Fruit fly (Drosophila melanogaster) whole organism, embryonic: ENCODE data around the gene CG34008.
A peak's percentile ranks its signal among the peaks of the same experiment; 100 is the strongest.

Experiments used
- CG11456 ChIP-seq: fragments of 200-800 bp; sonication (Bioruptor generic); IDR thresholded peaks from 3 replicates; pipeline ENCODE4 v1.3.6; 2022; ENCODE audit warnings: missing biosample characterization, missing genetic modification characterization
- CG13894 ChIP-seq: fragments of 200-800 bp; sonication (Bioruptor generic); optimal IDR thresholded peaks from 3 replicates; lab custom pipeline; 2018; ENCODE audit warnings: missing biosample characterization, mild to moderate bottlenecking, missing genetic modification characterization, moderate library complexity
- CG15479 ChIP-seq: fragments of 200-800 bp; sonication (Bioruptor generic); optimal IDR thresholded peaks from 3 replicates; lab custom pipeline; 2019; ENCODE audit warnings: missing biosample characterization, mild to moderate bottlenecking, missing genetic modification characterization, moderate library complexity
- CG2712 ChIP-seq: fragments of 200-800 bp; optimal IDR thresholded peaks from 3 replicates; lab custom pipeline; 2019; ENCODE audit warnings: missing biosample characterization, mild to moderate bottlenecking, missing genetic modification characterization, moderate library complexity
- CG30431 ChIP-seq: fragments of 200-800 bp; sonication (Bioruptor generic); optimal IDR thresholded peaks from 2 replicates; lab custom pipeline; 2017; ENCODE audit warnings: missing biosample characterization, missing genetic modification characterization
- CG32532 ChIP-seq: fragments of 200-800 bp; sonication (Bioruptor generic); IDR thresholded peaks from 2 replicates; pipeline ENCODE4 v1.3.6; 2022; ENCODE audit warnings: missing biosample characterization, missing genetic modification characterization
- CG32767 ChIP-seq: fragments of 200-800 bp; sonication (Bioruptor generic); IDR thresholded peaks from 2 replicates; pipeline ENCODE4 v1.3.6; 2022; ENCODE audit warnings: missing biosample characterization, missing genetic modification characterization
- CG4360 ChIP-seq: fragments of 200-800 bp; sonication (Bioruptor generic); IDR thresholded peaks from 2 replicates; pipeline ENCODE4 v1.3.6; 2022; ENCODE audit warnings: missing biosample characterization, missing genetic modification characterization
- CG4730 ChIP-seq: fragments of 200-800 bp; sonication (Bioruptor generic); IDR thresholded peaks from 2 replicates; pipeline ENCODE4 v1.3.6; 2022; ENCODE audit warnings: missing biosample characterization, missing genetic modification characterization
- CG8089 ChIP-seq: fragments of 200-800 bp; sonication (Bioruptor generic); optimal IDR thresholded peaks from 3 replicates; lab custom pipeline; 2016; ENCODE audit warnings: missing biosample characterization, missing genetic modification characterization
- CG8290 ChIP-seq, 3 experiments: fragments of 200-800 bp; sonication (Bioruptor generic); optimal IDR thresholded peaks; 2 replicates each; lab custom pipeline; 2016 to 2019; ENCODE audit warnings: missing biosample characterization in 3 of 3, missing genetic modification characterization in 3 of 3, mild to moderate bottlenecking in 2 of 3, moderate library complexity in 1 of 3
- CoRest ChIP-seq: fragments of 200-800 bp; sonication (Bioruptor generic); optimal IDR thresholded peaks from 3 replicates; lab custom pipeline; 2018; ENCODE audit warnings: missing biosample characterization, mild to moderate bottlenecking, missing genetic modification characterization, moderate library complexity
- Ets65A ChIP-seq: fragments of 200-800 bp; sonication (Bioruptor generic); peaks from one replicate; lab custom pipeline; 2016; ENCODE audit warnings: missing biosample characterization, missing genetic modification characterization
- Hey ChIP-seq: fragments of 200-800 bp; sonication (Bioruptor generic); optimal IDR thresholded peaks from 3 replicates; lab custom pipeline; 2018; ENCODE audit warnings: missing biosample characterization, mild to moderate bottlenecking, missing genetic modification characterization
- Lpt ChIP-seq: fragments of >200 bp; optimal IDR thresholded peaks from 2 replicates; lab custom pipeline; 2018; ENCODE audit warnings: missing biosample characterization, missing genetic modification characterization
- Med ChIP-seq: fragments of 200-800 bp; sonication (Bioruptor generic); peaks from one replicate; lab custom pipeline; 2016; ENCODE audit warnings: missing biosample characterization, missing genetic modification characterization, mild to moderate bottlenecking, inconsistent platforms, moderate library complexity
- Pdp1 ChIP-seq, 2 experiments: fragments of 200-800 bp; sonication (Bioruptor generic); optimal IDR thresholded peaks; 3 replicates each; lab custom pipeline; 2016; ENCODE audit warnings: missing biosample characterization in 2 of 2, missing genetic modification characterization in 2 of 2, mild to moderate bottlenecking in 1 of 2, moderate library complexity in 1 of 2
- abd-A ChIP-seq: fragments of 200-800 bp; sonication (Bioruptor generic); optimal IDR thresholded peaks from 3 replicates; lab custom pipeline; 2019; ENCODE audit warnings: missing biosample characterization, mild to moderate bottlenecking, missing genetic modification characterization, moderate library complexity
- al ChIP-seq: fragments of 200-800 bp; sonication (Bioruptor generic); IDR thresholded peaks from 2 replicates; pipeline ENCODE4 v1.3.6; 2022; ENCODE audit warnings: missing biosample characterization, missing genetic modification characterization
- chm ChIP-seq: fragments of 200-800 bp; sonication (Bioruptor generic); IDR thresholded peaks from 2 replicates; pipeline ENCODE4 v1.3.6; 2022; ENCODE audit warnings: missing biosample characterization, missing genetic modification characterization
- dysf ChIP-seq: fragments of 200-800 bp; sonication (Bioruptor generic); IDR thresholded peaks from 3 replicates; pipeline ENCODE4 v1.3.6; 2022; ENCODE audit warnings: missing biosample characterization, missing genetic modification characterization
- exex ChIP-seq: fragments of 200-800 bp; sonication (Bioruptor generic); optimal IDR thresholded peaks from 4 replicates; lab custom pipeline; 2018; ENCODE audit warnings: missing biosample characterization, mild to moderate bottlenecking, missing genetic modification characterization, moderate library complexity
- grn ChIP-seq: fragments of 200-800 bp; sonication (Bioruptor generic); optimal IDR thresholded peaks from 3 replicates; lab custom pipeline; 2017; ENCODE audit warnings: missing biosample characterization, missing genetic modification characterization
- jing ChIP-seq: fragments of 200-800 bp; sonication (Bioruptor generic); optimal IDR thresholded peaks from 2 replicates; lab custom pipeline; 2018; ENCODE audit warnings: missing biosample characterization, mild to moderate bottlenecking, missing genetic modification characterization
- klu ChIP-seq: fragments of 200-800 bp; sonication (Bioruptor generic); IDR thresholded peaks from 2 replicates; pipeline ENCODE4 v1.3.6; 2022; ENCODE audit warnings: missing biosample characterization, missing genetic modification characterization
- lov ChIP-seq, 2 experiments: fragments of 200-800 bp in 1 of 2; fragments of >200 bp in 1 of 2; sonication (Bioruptor generic) in 1 of 2; IDR thresholded peaks in 1 of 2; optimal IDR thresholded peaks in 1 of 2; 2 replicates in 1 of 2; 3 replicates in 1 of 2; pipeline versions ENCODE4 v1.3.6 to Lab custom; 2017 to 2022; ENCODE audit warnings: missing biosample characterization in 1 of 2, missing genetic modification characterization in 1 of 2
- oc ChIP-seq: fragments of 200-800 bp; sonication (Bioruptor generic); optimal IDR thresholded peaks from 2 replicates; lab custom pipeline; 2018; ENCODE audit warnings: missing biosample characterization, mild to moderate bottlenecking, missing genetic modification characterization, moderate library complexity
- schlank ChIP-seq: fragments of 200-800 bp; sonication (Bioruptor generic); optimal IDR thresholded peaks from 2 replicates; lab custom pipeline; 2018; ENCODE audit warnings: missing biosample characterization, mild to moderate bottlenecking, missing genetic modification characterization
- sug ChIP-seq: fragments of 200-800 bp; optimal IDR thresholded peaks from 2 replicates; lab custom pipeline; 2019; ENCODE audit warnings: missing biosample characterization, mild to moderate bottlenecking, missing genetic modification characterization, moderate library complexity
- tll ChIP-seq, 2 experiments: fragments of 200-800 bp in 1 of 2; fragments of >200 bp in 1 of 2; sonication (Bioruptor generic) in 1 of 2; optimal IDR thresholded peaks; 2 replicates each; lab custom pipeline; 2017 to 2019; ENCODE audit warnings: missing biosample characterization in 2 of 2, missing genetic modification characterization in 2 of 2, mild to moderate bottlenecking in 1 of 2, moderate library complexity in 1 of 2

Gene CG34008

dm6 chr3R:20604078-20604477 is 22.8 kb upstream of the CG34008 start (continued):
- TF ChIP-seq CG8290 (GFP tag; optimal IDR thresholded peaks at IDR 0.05; lab: Kevin White, UChicago) (no peak), CG8290 (tag; optimal IDR thresholded peaks at IDR 0.05; lab: Kevin White, UChicago) (peak in 1 of 2 experiments; percentile 46), chm (GFP tag; lab: Robert Waterston, UW) (0 out of 2 replicates have a peak, but pooled peaks have one; percentile 29), Pdp1 (GFP tag; optimal IDR thresholded peaks at IDR 0.05; lab: Kevin White, UChicago) (peak in 1 of 2 experiments; percentile 10), Med (peak; percentile 79), CG2712 (tag; lab: Kevin White, UChicago) (no peak), klu (GFP tag; lab: Robert Waterston, UW) (no peak), CG11456 (0 out of 3 replicates have a peak, but pooled peaks have one; percentile 7), CG32532 (peak; percentile 24; the same call in 1 of the 2 replicates)

dm6 chr3R:20602599-20602998 is 21.3 kb upstream of the CG34008 start:
- TF ChIP-seq grn (peak; percentile 40), Hey (tag; lab: Kevin White, UChicago) (peak; percentile 30), CG4360 (GFP tag; lab: Robert Waterston, UW) (no peak), CoRest (tag; lab: Kevin White, UChicago) (no peak), al (GFP tag; lab: Robert Waterston, UW) (no peak), sug (tag; lab: Kevin White, UChicago) (peak; percentile 24), CG8089 (GFP tag; lab: Kevin White, UChicago) (no peak), exex (tag; lab: Kevin White, UChicago) (peak; percentile 92), Lpt (no peak), CG30431 (GFP tag; lab: Kevin White, UChicago) (no peak)

- TF ChIP-seq abd-A (peak; percentile 32), Med (peak; percentile 51), CG4730 (no peak)
Observed at dm6 chr3R:20600109-20600508, 18.8 kb upstream of the CG34008 start.

dm6 chr3R:20597407-20598325 is 16.3 kb upstream of the CG34008 start:
- TF ChIP-seq Ets65A (GFP tag; lab: Kevin White, UChicago) (peak; percentile 77), jing (no peak), schlank (tag; lab: Kevin White, UChicago) (no peak), Med (peak; percentile 64), lov (optimal IDR thresholded peaks at IDR 0.05; lab: Kevin White, UChicago) (no peak), lov (GFP tag; IDR thresholded peaks at IDR 0.05; lab: Robert Waterston, UW) (0 out of 3 replicates have a peak, but pooled peaks have one; percentile 30), dysf (GFP tag; lab: Robert Waterston, UW) (0 out of 3 replicates have a peak, but pooled peaks have one; percentile 13), CG32767 (GFP tag; lab: Robert Waterston, UW) (peak; percentile 60), CG13894 (tag; lab: Kevin White, UChicago) (peak; percentile 79), tll (GFP tag; optimal IDR thresholded peaks at IDR 0.05; lab: Kevin White, UChicago) (peak in 1 of 2 experiments; percentile 52), CG15479 (peak; percentile 18), oc (tag; lab: Kevin White, UChicago) (peak; percentile 89)
